Fruit fly (Drosophila melanogaster) whole organism, larva: ENCODE measurements around the gene tup.

Source experiments
- noc ChIP-seq: fragments of 200-800 bp; sonication (Bioruptor generic); optimal IDR thresholded peaks from 3 replicates; lab custom pipeline; 2019; ENCODE audit warnings: missing biosample characterization, mild to moderate bottlenecking, missing genetic modification characterization, moderate library complexity

Gene tup

DNA sequence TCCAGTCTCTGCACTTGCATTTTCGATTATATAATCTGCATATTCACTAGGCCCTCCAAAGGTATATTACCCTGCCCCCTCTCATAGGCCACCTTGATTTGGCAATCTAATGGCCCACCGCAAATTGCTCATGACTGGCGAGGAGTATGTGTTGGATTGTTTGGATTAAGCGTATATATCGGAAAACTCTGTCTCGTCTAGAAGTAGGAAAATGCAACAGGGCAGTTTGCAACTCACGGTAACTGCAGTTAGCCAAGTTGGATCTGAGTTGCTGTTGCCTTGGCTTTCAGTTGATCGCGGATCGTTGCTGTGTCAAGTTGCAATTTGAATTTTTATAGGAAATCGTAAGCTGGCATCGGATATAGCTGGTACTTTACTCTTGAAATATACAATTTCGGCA lies 62.0 kb downstream of the tup start, which contains the start of gene Ugt36F1:
Gene Ugt36F1 (plus strand): TSS at position 301 of the 400 bp plus-strand sequence.
- TF ChIP-seq noc (tag; lab: Kevin White, UChicago), result no peak

DNA sequence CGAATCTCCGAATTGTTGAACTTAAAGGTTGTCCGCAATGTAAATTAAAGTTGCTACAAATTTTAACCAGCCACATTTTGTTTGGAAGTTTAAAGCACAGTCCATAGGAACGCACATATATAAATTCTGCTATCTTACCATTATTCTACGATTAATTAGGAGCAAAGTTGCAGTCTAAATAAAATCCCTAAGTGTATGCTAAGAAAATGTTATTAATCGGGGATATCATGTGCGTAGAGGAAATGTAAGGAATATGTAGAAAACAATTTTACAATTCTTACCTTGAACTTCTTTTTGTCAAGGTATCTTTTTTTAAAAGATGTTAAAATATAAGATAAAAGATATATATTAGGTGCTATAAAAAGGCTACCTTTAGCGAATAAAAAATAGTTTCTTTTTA lies 62.7 kb downstream of the tup start:
- no peak for TF ChIP-seq noc (tag; lab: Kevin White, UChicago)

DNA sequence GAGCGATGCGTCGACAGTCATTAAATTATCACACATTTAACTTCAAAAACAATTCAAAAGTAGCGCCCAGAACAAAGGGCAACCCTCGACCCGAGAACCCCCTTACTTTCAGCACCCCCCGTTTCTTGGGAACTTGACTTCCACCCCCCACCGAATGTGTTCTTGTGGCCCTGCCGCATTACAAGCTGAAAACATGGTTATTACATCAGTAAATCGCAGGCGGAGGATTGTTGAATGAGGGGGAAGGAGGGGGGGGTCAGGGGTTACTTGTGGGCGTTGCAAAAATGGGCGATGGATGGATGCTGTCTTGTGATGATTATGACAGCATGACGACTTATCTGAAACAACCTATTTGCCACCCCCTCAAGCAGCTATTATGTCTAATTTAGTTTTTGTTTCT lies 65.9 kb downstream of the tup start:
- TF ChIP-seq noc (tag; lab: Kevin White, UChicago), result no peak

DNA sequence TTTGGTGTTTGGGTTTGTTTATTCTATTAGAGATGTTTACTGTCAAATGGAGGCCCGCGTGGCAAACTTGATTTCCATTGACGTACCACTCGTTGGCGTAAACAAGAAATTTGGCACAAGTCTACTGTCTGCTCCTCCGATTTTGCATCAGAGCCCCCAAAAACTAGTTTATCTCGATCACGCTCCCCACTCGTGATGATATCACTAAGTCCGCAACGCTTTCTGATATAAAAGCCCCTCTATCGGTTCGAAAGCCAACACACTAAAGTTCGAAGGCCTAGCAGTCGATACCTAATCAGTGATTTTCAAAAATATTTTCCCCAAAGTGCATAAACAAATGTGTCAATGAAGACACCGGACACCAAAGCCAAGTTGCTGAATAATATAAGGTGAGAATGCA lies 68.3 kb downstream of the tup start:
- no peak for TF ChIP-seq noc (tag; lab: Kevin White, UChicago)

DNA sequence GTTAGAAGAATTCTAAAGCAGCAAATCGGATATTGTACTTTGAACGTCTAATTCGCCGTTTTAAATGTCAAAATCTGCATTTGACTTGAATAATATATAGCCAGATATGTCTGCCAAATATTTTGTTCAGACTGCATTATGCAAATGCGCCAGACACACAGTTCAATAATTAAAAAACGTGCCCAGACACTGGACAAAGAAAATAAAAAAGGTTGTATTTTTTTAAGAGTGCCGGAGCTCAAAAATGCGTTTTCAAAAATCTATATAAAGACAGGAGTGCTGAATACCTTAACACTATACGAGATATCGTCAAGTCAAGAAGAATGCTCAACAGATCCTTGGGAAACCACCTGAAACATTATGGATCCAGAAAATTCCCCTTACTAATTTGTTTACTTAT lies 68.7 kb downstream of the tup start, which contains the start of the genes CG17325 and CG42305:
Gene CG17325 (plus strand): TSS at position 301 of the 400 bp plus-strand sequence.
Gene CG42305 (plus strand): TSS at position 301 of the 400 bp plus-strand sequence.
- no peak for TF ChIP-seq noc (tag; lab: Kevin White, UChicago)

DNA sequence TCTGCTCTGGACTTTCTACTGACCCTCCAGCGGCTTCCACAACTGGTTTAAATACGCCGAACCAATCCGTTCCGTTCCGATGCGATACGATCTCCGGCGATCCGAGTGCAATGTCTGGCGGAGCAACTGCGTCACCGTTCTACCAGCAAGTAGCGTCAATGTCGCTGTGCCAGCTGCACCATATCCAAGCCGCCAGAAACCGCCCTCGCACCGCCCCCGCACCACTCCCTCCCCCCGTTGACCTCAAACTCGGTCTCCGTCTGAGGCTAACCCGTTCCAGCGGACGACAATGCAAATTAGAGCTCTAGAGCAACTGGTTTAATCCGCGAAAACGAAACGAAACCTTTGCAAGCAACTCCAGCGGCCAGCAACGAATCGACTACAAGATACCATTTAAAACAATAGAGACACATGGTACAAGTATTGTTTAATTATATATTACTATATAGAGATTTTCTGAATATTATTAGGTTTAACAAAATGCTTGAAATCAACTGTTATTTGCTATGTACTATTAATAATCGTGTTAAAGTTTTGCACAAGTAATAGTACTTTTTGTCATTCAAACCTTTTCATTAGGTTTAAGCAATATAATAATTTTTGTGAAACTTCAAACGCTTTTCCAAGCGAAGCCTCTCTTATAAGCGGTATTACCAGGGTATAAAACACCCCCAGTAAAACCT lies 70.0 kb downstream of the tup start, which contains the start of the genes CG10570 and CG42502:
Gene CG10570 (minus strand): TSS at position 293 of the 683 bp plus-strand sequence.
Gene CG42502 (minus strand): TSS at position 293 of the 683 bp plus-strand sequence.
- no peak for TF ChIP-seq noc (tag; lab: Kevin White, UChicago)
